Fruit fly (Drosophila melanogaster) whole organism, adult: ENCODE measurements around the gene Mpc1.

ENCODE experiments used
- CG14711 ChIP-seq: fragments of 200-800 bp; sonication (Bioruptor generic); optimal IDR thresholded peaks from 2 replicates; lab custom pipeline; 2018; ENCODE audit warnings: missing biosample characterization, mild to moderate bottlenecking, missing genetic modification characterization, moderate library complexity
- CG33017 ChIP-seq: fragments of 200-800 bp; sonication (Bioruptor generic); optimal IDR thresholded peaks from 2 replicates; lab custom pipeline; 2018; ENCODE audit warnings: missing biosample characterization, mild to moderate bottlenecking, missing genetic modification characterization, moderate library complexity
- CG7045 ChIP-seq: fragments of 200-800 bp; sonication (Bioruptor generic); optimal IDR thresholded peaks from 2 replicates; lab custom pipeline; 2017; ENCODE audit warnings: missing biosample characterization, mild to moderate bottlenecking, missing genetic modification characterization
- toe ChIP-seq: fragments of 200-800 bp; sonication (Bioruptor generic); optimal IDR thresholded peaks from 2 replicates; lab custom pipeline; 2016; ENCODE audit warnings: missing biosample characterization, missing genetic modification characterization

DNA sequence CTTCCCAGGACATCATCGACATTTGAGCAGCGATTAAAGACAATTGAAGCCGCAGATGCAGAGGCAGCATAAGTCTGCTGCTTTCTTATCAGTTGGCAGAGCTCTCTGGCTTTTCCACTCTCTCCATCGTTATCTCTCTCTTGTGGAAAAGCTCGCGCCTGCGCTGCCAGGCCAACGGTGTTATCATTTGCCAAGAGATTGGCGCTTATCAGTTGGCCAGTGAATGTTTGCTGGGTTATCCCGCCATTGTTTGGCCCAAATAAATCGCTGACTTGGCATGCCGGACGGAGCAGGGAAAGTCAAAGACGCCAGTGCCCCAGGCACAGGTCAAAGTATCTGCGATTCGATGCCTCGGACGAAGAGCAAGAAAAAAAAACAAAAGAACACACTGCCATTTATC, 20.7 kb upstream of the Mpc1 start:
- TF ChIP-seq CG14711 (tag; lab: Kevin White, UChicago) (no peak), toe (GFP tag; lab: Kevin White, UChicago) (no peak), CG33017 (tag; lab: Kevin White, UChicago) (no peak), CG7045 (GFP tag; lab: Kevin White, UChicago) (no peak)
